Worm (Caenorhabditis elegans): Measurements from ENCODE around the gene pnp-1.

DNA sequence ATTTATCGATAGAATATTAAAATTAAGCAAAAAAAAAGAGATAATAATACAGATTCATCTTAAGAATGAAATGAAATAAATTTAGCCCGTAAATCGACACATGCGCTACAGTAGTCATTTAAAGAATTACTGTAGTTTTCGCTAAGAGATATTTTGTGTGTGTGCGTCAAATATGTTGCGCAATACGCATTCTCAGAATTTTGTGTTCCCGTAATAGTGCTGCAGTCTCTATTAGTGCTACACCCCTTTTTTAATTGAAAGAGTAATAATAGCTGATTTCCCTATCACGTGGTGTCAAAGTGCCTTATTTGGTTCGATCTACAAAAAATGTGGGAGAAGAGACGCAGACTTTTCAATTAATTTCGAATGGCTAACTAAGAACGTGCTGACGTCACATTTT lies 53.8 kb downstream of the pnp-1 start:
- TF ChIP-seq dao-5 (tag; optimal IDR thresholded peaks at IDR 0.05) (no peak), him-1 (tag; optimal IDR thresholded peaks at IDR 0.05) (no peak), W03F9.2 (tag; optimal IDR thresholded peaks at IDR 0.05) (no peak)
